Worm (Caenorhabditis elegans): ENCODE data around the gene mnat-1.

The mnat-1 gene

DNA sequence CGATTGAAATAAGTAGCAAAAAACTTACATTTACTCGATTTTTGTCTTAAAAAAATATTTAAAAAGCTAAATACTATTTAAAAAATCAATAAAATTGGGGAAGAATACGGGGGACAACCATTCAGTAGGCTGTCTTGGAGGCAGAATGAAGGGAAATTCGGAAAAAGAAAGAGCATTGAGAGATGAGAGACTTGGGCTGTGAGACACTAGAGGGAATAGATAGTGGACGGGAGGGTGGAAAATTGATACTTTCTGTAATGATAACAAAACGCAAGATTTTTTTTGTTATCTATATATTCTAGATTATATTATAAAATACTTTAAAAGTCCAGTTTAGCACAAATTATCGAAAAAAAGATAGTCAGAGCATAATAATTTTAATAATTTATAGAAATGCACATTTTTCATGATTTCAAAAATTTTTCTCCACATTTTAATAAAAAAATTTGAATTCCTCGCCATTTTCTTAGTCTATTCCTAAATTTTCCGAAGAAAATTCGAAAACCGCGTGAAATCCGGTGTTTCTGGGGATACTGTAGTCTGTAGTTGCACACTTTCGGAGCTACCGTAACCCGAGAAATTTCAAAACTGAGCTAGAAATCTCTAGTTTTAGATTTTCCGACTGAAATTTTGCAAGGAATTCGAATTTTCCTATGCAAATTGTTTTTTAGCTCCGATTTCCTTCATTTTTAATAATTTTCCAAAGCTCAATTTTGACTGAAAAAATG, 25.4 kb upstream of the mnat-1 start (continued):
- TF ChIP-seq tra-1 (GFP tag; IDR thresholded peaks at IDR 0.05), result no peak
- TF ChIP-seq F26F4.8 (GFP tag; conservative IDR thresholded peaks at IDR 0.05), result no peak
- peak; percentile 41 for TF ChIP-seq hlh-11 (tag; optimal IDR thresholded peaks at IDR 0.05)
- TF ChIP-seq saeg-2 (GFP tag; IDR thresholded peaks at IDR 0.05), result no peak
- no peak for TF ChIP-seq lim-7 (GFP tag; IDR thresholded peaks at IDR 0.05)
- TF ChIP-seq aly-2 (tag; optimal IDR thresholded peaks at IDR 0.05), result no peak
- TF ChIP-seq zip-11 (GFP tag; IDR thresholded peaks at IDR 0.05), result no peak
- TF ChIP-seq egl-43 (GFP tag; IDR thresholded peaks at IDR 0.05), result no peak

DNA sequence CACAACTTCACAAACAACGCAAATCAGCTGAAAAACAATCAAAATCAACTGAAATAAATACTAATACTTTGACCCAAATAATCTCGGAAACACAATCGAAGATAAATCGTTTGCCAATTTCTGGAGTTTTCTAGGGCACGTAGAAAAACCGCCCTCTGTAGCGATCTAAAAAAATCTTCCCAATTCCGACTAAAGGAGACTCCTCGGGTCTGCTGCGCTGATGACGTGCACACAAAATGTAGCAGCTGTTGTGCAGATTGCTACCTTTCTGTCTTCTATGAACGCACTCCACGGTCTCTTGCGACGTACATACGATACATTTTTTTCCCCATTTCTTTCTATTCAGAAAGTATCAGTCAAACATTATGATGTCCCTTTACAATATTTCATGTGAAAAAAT, 9.9 kb upstream of the mnat-1 start, which contains the start of gene F53G2.1:
Gene F53G2.1, plus strand, starts transcription at position 301 of the 400 bp plus-strand sequence.
- TF ChIP-seq zag-1 (tag; optimal IDR thresholded peaks at IDR 0.05), result no peak
- no peak for TF ChIP-seq fos-1 (tag; optimal IDR thresholded peaks at IDR 0.05)
- no peak for TF ChIP-seq zfp-3 (GFP tag; conservative IDR thresholded peaks at IDR 0.05)
- no peak for TF ChIP-seq jun-1 (tag; optimal IDR thresholded peaks at IDR 0.05)
- TF ChIP-seq nhr-237 (tag; optimal IDR thresholded peaks at IDR 0.05), result no peak
- no peak for TF ChIP-seq attf-4 (tag; optimal IDR thresholded peaks at IDR 0.05)
- no peak for TF ChIP-seq unc-39 (tag; optimal IDR thresholded peaks at IDR 0.05)
- TF ChIP-seq ctbp-1 (GFP tag; IDR thresholded peaks at IDR 0.05), result no peak
- TF ChIP-seq nhr-111 (GFP tag; optimal IDR thresholded peaks at IDR 0.05), result no peak
- no peak for TF ChIP-seq unc-130 (GFP tag; optimal IDR thresholded peaks at IDR 0.05)
- no peak for TF ChIP-seq hif-1 (tag; optimal IDR thresholded peaks at IDR 0.05)

DNA sequence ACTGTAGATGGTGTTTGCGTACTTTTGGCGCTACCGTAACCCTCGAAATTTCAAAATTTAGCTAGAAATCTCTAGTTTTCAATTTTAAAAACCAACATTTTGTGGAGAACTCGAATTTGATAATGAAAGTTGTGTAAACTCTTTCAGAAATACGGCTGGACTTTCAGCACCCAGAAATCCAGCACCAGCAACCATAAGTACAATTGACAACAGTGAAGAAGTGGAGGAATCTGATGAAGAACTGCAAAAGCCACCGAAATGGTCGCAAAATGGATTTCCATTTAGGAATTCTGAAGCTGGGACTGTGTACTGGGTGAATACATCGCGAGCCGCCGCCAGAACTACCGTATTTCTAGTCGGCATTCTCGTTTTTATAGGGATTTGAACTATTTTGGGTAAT, 5.1 kb upstream of the mnat-1 start, which contains the start of gene F53G2.13:
Gene F53G2.13, plus strand, starts transcription at position 301 of the 400 bp plus-strand sequence.
- TF ChIP-seq Y75B8A.6 (GFP tag; IDR thresholded peaks at IDR 0.05), result no peak
- peak in 1 of 2 experiments; percentile 55 for TF ChIP-seq unc-62 (GFP tag; optimal IDR thresholded peaks at IDR 0.05 in 1 of 2)
- TF ChIP-seq unc-62 (tag; optimal IDR thresholded peaks at IDR 0.05), result no peak

DNA sequence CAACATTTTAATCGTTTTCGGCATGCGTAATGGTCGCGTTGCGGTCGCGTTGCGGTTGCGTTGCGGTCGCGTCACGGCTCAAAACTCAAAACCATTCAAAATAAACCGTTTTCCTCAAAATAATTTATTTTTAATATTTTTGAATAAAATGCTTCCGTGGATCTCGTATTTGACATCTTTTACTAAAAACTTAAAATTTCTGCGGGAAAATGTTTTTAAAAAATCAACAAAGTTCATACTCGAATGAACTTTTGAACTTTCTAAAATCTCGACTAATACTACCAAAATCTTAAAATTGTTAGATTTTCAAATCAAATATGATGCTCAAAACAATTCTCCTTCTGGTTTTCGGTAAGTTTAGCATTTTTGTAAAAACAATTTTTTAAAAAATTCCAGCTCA, 3.2 kb upstream of the mnat-1 start, which contains the start of gene F53G2.2:
Gene F53G2.2, plus strand, starts transcription at position 301 of the 400 bp plus-strand sequence.
- TF ChIP-seq ama-1 (optimal IDR thresholded peaks at IDR 0.05) (no peak), gei-8 (GFP tag; optimal IDR thresholded peaks at IDR 0.05) (no peak), hmg-1.1 (GFP tag; IDR thresholded peaks at IDR 0.05) (no peak), mxl-3 (GFP tag; optimal IDR thresholded peaks at IDR 0.05) (no peak), unc-39 (tag; optimal IDR thresholded peaks at IDR 0.05) (no peak), egl-27 (tag; optimal IDR thresholded peaks at IDR 0.05) (no peak), Y75B8A.6 (GFP tag; IDR thresholded peaks at IDR 0.05) (no peak), snpc-4 (tag; optimal IDR thresholded peaks at IDR 0.05) (no peak), nhr-25 (tag; optimal IDR thresholded peaks at IDR 0.05; ENCODE audit: borderline replicate concordance, insufficient read depth) (no peak), dmd-6 (GFP tag; IDR thresholded peaks at IDR 0.05) (no peak), set-16 (GFP tag; IDR thresholded peaks at IDR 0.05) (no peak), zip-2 (tag; optimal IDR thresholded peaks at IDR 0.05) (no peak), ceh-82 (tag; optimal IDR thresholded peaks at IDR 0.05) (no peak), nhr-42 (GFP tag; IDR thresholded peaks at IDR 0.05) (no peak), zip-11 (GFP tag; IDR thresholded peaks at IDR 0.05) (no peak)

DNA sequence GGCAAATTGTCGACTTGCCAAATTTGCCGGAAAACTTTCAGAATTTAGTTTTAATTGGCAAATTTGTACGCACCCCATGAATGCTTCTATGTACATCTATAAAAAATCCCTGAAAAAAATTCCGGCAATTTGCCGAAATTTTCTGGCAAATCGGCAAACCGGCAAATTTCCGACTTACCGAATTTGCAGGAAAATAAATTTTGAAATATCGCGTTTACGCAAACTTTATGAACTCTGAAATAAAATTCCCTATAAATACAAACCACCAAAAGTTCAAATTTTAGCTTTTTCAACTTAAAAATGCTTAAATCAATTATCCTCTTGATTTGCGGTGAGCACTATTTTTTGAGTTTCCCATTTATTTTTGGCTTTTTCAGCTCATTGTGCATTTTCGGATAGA, 1.7 kb upstream of the mnat-1 start, which contains the start of gene F53G2.3:
Gene F53G2.3, plus strand, starts transcription at position 301 of the 400 bp plus-strand sequence.
- TF ChIP-seq ZK337.2 (GFP tag; IDR thresholded peaks at IDR 0.05) (no peak), ceh-32 (tag; optimal IDR thresholded peaks at IDR 0.05; ENCODE audit: poor library complexity) (no peak), daf-16 (GFP tag; optimal IDR thresholded peaks at IDR 0.05) (no peak), daf-16 (tag; optimal IDR thresholded peaks at IDR 0.05) (no peak), mep-1 (tag; optimal IDR thresholded peaks at IDR 0.05) (no peak), lsy-2 (tag; optimal IDR thresholded peaks at IDR 0.05) (no peak), ceh-82 (tag; optimal IDR thresholded peaks at IDR 0.05) (no peak), mes-2 (tag; optimal IDR thresholded peaks at IDR 0.05; ENCODE audit: poor library complexity, severe bottlenecking) (no peak), zip-11 (GFP tag; IDR thresholded peaks at IDR 0.05) (no peak), nhr-102 (tag; optimal IDR thresholded peaks at IDR 0.05) (no peak), ceh-62 (tag; optimal IDR thresholded peaks at IDR 0.05) (no peak), nhr-11 (tag; optimal IDR thresholded peaks at IDR 0.05) (no peak), nhr-42 (GFP tag; IDR thresholded peaks at IDR 0.05) (no peak), snpc-4 (tag; optimal IDR thresholded peaks at IDR 0.05) (no peak), duxl-1 (tag; optimal IDR thresholded peaks at IDR 0.05; ENCODE audit: poor library complexity) (no peak)

All from whole organism, L4 larva.